Worm (Caenorhabditis elegans): ENCODE results near the gene abhd-5.2.
A peak's percentile ranks its signal among the peaks of the same experiment; 100 is the strongest.

abhd-5.2 gene

ce11 chrV:4844591-4844990 is at the start of gene abhd-5.2:
Gene abhd-5.2 (plus strand): TSS chrV:4844685.
- TF ChIP-seq unc-86 (tag; optimal IDR thresholded peaks at IDR 0.05): peak; percentile 15
- no peak for TF ChIP-seq fos-1 (tag; optimal IDR thresholded peaks at IDR 0.05)
- peak; percentile 48 to 78 (median 65) for TF ChIP-seq ceh-82 (tag; optimal IDR thresholded peaks at IDR 0.05)
- no peak for TF ChIP-seq hlh-17 (GFP tag; optimal IDR thresholded peaks at IDR 0.05; ENCODE audit: borderline replicate concordance)
- no peak for TF ChIP-seq ama-1 (optimal IDR thresholded peaks at IDR 0.05)
- no peak for TF ChIP-seq sptf-1 (tag; optimal IDR thresholded peaks at IDR 0.05)
- no peak for TF ChIP-seq hlh-4 (tag; optimal IDR thresholded peaks at IDR 0.05)
- TF ChIP-seq ceh-88 (GFP tag; IDR thresholded peaks at IDR 0.05): no peak
- TF ChIP-seq mab-9 (GFP tag; IDR thresholded peaks at IDR 0.05): no peak
- TF ChIP-seq nhr-90 (tag; optimal IDR thresholded peaks at IDR 0.05; ENCODE audit: poor library complexity): peak; percentile 21
- TF ChIP-seq aly-2 (tag; optimal IDR thresholded peaks at IDR 0.05): no peak
- TF ChIP-seq rnt-1 (tag; optimal IDR thresholded peaks at IDR 0.05): peak; percentile 53
- TF ChIP-seq sup-37 (GFP tag; optimal IDR thresholded peaks at IDR 0.05): no peak
- no peak for TF ChIP-seq ceh-63 (GFP tag; optimal IDR thresholded peaks at IDR 0.05)
- peak; percentile 57 for TF ChIP-seq fkh-8 (tag; optimal IDR thresholded peaks at IDR 0.05)
- TF ChIP-seq nhr-12 (tag; optimal IDR thresholded peaks at IDR 0.05): no peak
- no peak for TF ChIP-seq irx-1 (tag; optimal IDR thresholded peaks at IDR 0.05)
- TF ChIP-seq nhr-28 (tag; optimal IDR thresholded peaks at IDR 0.05): peak; percentile 53
- no peak for TF ChIP-seq C34B4.2 (tag; optimal IDR thresholded peaks at IDR 0.05)
- TF ChIP-seq skn-1 (tag; optimal IDR thresholded peaks at IDR 0.05): peak; percentile 79
- TF ChIP-seq dsc-1 (tag; optimal IDR thresholded peaks at IDR 0.05): peak; percentile 7
- TF ChIP-seq mep-1 (tag; optimal IDR thresholded peaks at IDR 0.05): peak; percentile 70
- TF ChIP-seq F16B12.6 (tag; optimal IDR thresholded peaks at IDR 0.05): peak; percentile 12
- peak; percentile 16 for TF ChIP-seq nhr-85 (tag)
- TF ChIP-seq fkh-4 (tag; optimal IDR thresholded peaks at IDR 0.05; ENCODE audit: borderline replicate concordance): no peak
- TF ChIP-seq snpc-4 (tag; optimal IDR thresholded peaks at IDR 0.05): peak; percentile 20
- TF ChIP-seq ztf-11 (tag; optimal IDR thresholded peaks at IDR 0.05): no peak
- TF ChIP-seq mdl-1 (tag; optimal IDR thresholded peaks at IDR 0.05): peak in 1 of 2 experiments; percentile 59
- TF ChIP-seq aha-1 (tag; optimal IDR thresholded peaks at IDR 0.05): no peak
- no peak for TF ChIP-seq alr-1 (tag; optimal IDR thresholded peaks at IDR 0.05; ENCODE audit: borderline replicate concordance)
- TF ChIP-seq isw-1 (GFP tag; IDR thresholded peaks at IDR 0.05): peak; percentile 39
- no peak for TF ChIP-seq elt-2 (tag; optimal IDR thresholded peaks at IDR 0.05)
- no peak for TF ChIP-seq ceh-8 (GFP tag; optimal IDR thresholded peaks at IDR 0.05)
- TF ChIP-seq nhr-20 (tag; optimal IDR thresholded peaks at IDR 0.05): peak; percentile 70
- TF ChIP-seq nhr-47 (tag; optimal IDR thresholded peaks at IDR 0.05): peak; percentile 50
- TF ChIP-seq snu-23 (GFP tag; optimal IDR thresholded peaks at IDR 0.05): peak; percentile 78
- TF ChIP-seq egl-13 (tag; optimal IDR thresholded peaks at IDR 0.05): no peak
- peak in 1 of 6 experiments; percentile 27 for TF ChIP-seq elt-3 (tag; optimal IDR thresholded peaks at IDR 0.05)
- TF ChIP-seq zip-4 (GFP tag; optimal IDR thresholded peaks at IDR 0.05): peak; percentile 97
- no peak for TF ChIP-seq lin-13 (GFP tag; optimal IDR thresholded peaks at IDR 0.05)
- TF ChIP-seq unc-130 (tag; optimal IDR thresholded peaks at IDR 0.05): peak; percentile 14
- TF ChIP-seq zag-1 (tag; optimal IDR thresholded peaks at IDR 0.05): no peak
- TF ChIP-seq nhr-71 (tag; optimal IDR thresholded peaks at IDR 0.05): peak; percentile 79
- TF ChIP-seq lin-14 (GFP tag; optimal IDR thresholded peaks at IDR 0.05): peak; percentile 89
- TF ChIP-seq nhr-237 (tag; optimal IDR thresholded peaks at IDR 0.05): peak; percentile 63
- TF ChIP-seq lin-35 (GFP tag; optimal IDR thresholded peaks at IDR 0.05): peak; percentile 46 to 76
- peak; percentile 32 for TF ChIP-seq jun-1 (tag; optimal IDR thresholded peaks at IDR 0.05)
- no peak for TF ChIP-seq unc-62 (GFP tag; optimal IDR thresholded peaks at IDR 0.05)
- no peak for TF ChIP-seq pag-3 (tag; optimal IDR thresholded peaks at IDR 0.05; ENCODE audit: borderline replicate concordance, insufficient read depth)
- TF ChIP-seq C16A3.4 (tag; optimal IDR thresholded peaks at IDR 0.05): peak; percentile 9
- no peak for TF ChIP-seq unc-30 (tag; optimal IDR thresholded peaks at IDR 0.05)
- TF ChIP-seq lin-15B (tag; optimal IDR thresholded peaks at IDR 0.05): no peak
- TF ChIP-seq lsy-2 (tag; optimal IDR thresholded peaks at IDR 0.05): peak; percentile 39 to 55

Data from whole organism, L1 larva.